Fruit fly (Drosophila melanogaster): ENCODE data around the gene nAChRalpha5.

nAChRalpha5 gene

dm6 chr2L:14039936-14040483, at the start of gene nAChRalpha5:
Gene nAChRalpha5, plus strand, starts transcription at chr2L:14040170.
- no peak for TF ChIP-seq noc (tag; optimal IDR thresholded peaks at IDR 0.05)

- no peak for TF ChIP-seq noc (tag; optimal IDR thresholded peaks at IDR 0.05)
Observed at dm6 chr2L:13998952-13999351, 41.0 kb upstream of the nAChRalpha5 start.

DNA sequence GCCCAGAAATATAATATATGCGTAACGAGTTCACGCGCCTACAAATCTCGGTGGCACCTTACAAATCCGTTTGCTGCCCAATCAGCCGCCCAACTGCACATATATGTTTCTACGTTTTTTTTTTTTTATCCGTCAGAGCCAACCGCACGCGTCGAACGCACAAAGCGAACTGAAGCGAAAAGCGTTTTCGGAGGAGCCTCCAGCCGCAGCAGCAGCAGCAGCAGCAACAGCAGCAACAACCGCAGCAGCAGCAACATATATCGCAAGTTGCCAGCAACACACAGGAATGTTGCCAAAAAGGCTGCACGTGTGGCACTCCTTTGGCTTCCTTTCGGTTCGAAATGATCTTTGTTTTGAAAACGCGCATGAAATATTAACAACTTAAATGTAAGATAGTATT, 38.9 kb upstream of the nAChRalpha5 start, which contains the start of gene rk:
Gene rk (minus strand): TSS at position 171 of the 400 bp plus-strand sequence.
- no peak for TF ChIP-seq noc (tag; optimal IDR thresholded peaks at IDR 0.05)

DNA sequence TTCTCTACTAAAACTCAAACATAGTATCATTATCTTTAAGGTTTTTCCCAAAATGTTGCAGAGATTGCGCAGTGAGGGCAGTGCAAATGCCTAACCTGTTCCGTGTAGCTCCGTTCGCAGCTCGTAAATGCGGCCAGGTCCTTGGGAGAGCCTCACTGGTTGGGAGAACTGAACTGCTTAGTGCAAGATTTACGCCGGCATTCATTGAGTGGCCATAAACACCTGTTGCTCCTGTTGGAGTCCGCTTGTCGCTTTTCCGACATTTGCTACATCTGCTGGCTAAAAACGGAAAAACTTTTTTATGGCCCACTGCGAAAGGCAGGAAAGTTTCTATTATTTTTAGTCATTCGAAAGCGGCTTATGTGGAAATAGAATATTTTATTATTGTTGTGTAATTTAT, 38.1 kb upstream of the nAChRalpha5 start:
- no peak for TF ChIP-seq noc (tag; optimal IDR thresholded peaks at IDR 0.05)

- no peak for TF ChIP-seq noc (tag; optimal IDR thresholded peaks at IDR 0.05)
Observed at dm6 chr2L:14007801-14008200, 32.2 kb upstream of the nAChRalpha5 start, which contains the start of gene CG42692. Gene CG42692, plus strand, starts transcription at chr2L:14008101.

DNA sequence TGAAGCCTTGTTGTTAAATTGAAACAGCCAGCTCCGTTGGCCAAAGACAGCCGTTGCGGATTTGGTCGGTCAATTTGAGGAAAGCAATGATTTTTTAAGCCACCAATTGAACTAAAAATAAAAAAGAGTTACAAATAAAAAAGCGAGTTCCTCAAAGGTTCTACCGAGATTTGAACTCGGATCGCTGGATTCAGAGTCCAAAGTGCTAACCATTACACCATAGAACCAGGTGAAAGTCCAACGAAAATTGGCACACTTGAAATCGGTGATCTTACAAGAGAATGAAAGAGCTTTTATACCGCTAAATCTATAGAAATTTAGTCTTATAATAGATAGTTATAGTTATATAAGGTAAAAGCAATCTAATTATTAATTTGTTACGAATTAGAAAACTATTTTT, 29.6 kb upstream of the nAChRalpha5 start:
- TF ChIP-seq noc (tag; optimal IDR thresholded peaks at IDR 0.05) = no peak

DNA sequence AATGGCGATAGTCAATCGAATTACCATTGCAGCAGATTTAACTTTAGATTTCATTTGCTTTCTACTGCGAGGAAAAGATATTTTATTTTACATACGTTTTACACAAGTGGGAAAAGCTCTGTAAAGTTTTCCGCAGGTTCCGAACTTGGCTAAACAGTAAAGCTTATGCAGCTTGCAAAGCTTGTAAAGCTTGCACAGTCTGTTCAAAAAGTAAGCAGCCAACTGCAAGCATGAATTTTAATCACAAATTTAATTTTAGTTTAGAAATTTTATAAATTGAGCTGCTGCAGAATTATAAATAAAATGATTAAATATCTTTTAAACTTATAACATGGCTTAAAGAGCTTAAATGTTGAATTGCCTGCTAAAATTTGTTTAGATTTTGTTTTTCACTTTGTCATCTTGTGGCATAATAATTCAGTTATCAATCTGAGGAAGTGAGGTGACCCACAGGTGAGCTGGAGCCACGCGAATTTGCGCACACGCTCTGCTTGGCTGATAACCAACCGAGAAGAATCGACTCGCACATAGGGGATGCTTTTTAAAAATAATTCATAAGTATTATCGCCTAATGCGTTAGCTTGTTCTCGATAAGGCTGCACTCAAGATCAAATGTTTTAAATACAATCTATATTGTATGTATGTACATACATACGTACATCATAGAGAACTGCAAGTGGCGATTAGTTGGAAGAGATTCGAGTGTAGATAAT, 28.2 kb upstream of the nAChRalpha5 start:
- TF ChIP-seq noc (tag; optimal IDR thresholded peaks at IDR 0.05) = peak; percentile 84

DNA sequence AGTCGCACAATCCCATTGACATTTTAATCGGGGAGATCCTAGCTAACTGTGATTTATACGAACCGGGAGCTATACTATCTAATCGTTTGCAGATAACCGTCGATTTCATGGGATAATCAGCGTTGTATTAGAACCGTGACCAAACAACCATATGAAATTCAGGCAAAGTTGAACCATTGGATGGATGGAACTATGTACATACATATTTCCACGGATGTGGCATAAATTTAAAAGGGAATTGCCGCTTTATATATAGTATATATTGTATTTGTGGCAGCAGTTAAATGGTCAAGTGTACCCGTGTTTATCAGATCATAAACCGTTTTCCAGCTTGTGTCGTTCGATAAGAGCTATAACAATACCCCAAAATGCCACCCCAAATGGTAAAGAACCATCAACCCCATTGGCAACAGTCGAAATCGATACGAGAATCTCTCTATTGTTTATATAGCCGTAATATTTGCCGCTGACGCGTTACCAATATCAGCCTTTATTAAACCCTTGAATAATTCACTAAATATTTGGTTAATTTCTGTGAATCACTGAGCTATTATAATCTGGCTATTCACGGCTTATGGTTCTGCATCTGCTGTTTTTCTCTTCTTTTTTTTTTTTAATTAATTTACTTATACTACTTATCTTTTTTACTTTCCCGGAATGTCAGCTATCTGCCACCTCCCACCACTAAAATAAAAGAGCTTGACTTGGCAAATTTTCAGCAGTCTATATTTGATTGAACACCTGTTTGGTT, 27.5 kb upstream of the nAChRalpha5 start, which contains the start of gene bgm:
Gene bgm (plus strand): TSS at position 701 of the 751 bp plus-strand sequence.
- no peak for TF ChIP-seq noc (tag; optimal IDR thresholded peaks at IDR 0.05)

dm6 chr2L:14013478-14013877, 26.5 kb upstream of the nAChRalpha5 start:
- peak; percentile 62 for TF ChIP-seq noc (tag; optimal IDR thresholded peaks at IDR 0.05)

- TF ChIP-seq noc (tag; optimal IDR thresholded peaks at IDR 0.05) = no peak
Observed at dm6 chr2L:14015109-14015508, 24.9 kb upstream of the nAChRalpha5 start.

DNA sequence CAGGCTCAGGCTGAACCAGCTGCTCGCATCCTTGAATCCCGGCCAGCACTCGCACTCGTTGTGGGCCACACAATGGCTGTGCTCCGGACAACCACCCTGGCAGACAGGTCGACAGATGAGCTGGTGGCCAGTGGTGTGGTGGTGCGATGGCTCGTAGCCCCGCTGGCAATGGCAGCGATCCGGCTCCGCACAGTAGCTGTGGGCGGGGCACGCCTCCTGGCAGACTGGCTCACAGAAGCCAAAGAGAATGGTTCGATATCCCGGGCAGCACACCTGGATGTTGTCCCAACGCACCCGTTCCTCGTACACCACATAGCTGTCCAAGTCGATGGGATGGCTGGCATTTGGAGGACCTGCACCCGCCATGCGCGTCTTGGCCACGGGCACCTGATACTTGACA, 20.3 kb upstream of the nAChRalpha5 start:
- TF ChIP-seq noc (tag; optimal IDR thresholded peaks at IDR 0.05) = no peak

- TF ChIP-seq noc (tag; optimal IDR thresholded peaks at IDR 0.05) = no peak
Observed at dm6 chr2L:14020108-14020507, 19.9 kb upstream of the nAChRalpha5 start, which contains the start of gene NimC3. Gene NimC3, minus strand, starts transcription at chr2L:14020208.

DNA sequence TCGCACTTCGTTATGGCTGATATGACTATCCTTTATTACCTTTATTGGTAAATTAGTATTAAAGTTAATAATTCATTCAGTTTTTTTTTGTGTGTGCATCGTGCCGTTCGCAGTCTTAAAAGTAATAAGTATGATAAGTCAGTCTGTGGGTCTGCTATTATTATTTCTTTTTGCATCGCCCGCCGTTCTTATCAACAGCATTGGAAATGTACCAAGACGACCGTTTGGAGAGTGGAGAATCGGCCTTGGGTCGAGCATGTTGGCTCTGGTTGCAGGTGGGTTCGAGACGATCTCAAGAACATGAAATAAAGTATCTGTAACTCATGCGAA, 19.5 kb upstream of the nAChRalpha5 start:
- TF ChIP-seq noc (tag; optimal IDR thresholded peaks at IDR 0.05) = no peak

dm6 chr2L:14020875-14021643, 18.9 kb upstream of the nAChRalpha5 start:
- peak; percentile 44 for TF ChIP-seq noc (tag; optimal IDR thresholded peaks at IDR 0.05)

dm6 chr2L:14021646-14022129, 18.3 kb upstream of the nAChRalpha5 start:
- no peak for TF ChIP-seq noc (tag; optimal IDR thresholded peaks at IDR 0.05)

Data from whole organism, larva.